Fruit fly (Drosophila melanogaster): ENCODE data around the gene Prosbeta6.

Gene Prosbeta6

dm6 chr3L:16612972-16613371 is 2.8 kb upstream of the Prosbeta6 start:
- TF ChIP-seq Hr78 (GFP tag; optimal IDR thresholded peaks at IDR 0.05), result no peak
- TF ChIP-seq brk (GFP tag; optimal IDR thresholded peaks at IDR 0.05), result no peak
- TF ChIP-seq psq (GFP tag; optimal IDR thresholded peaks at IDR 0.05), result peak; percentile 10
- TF ChIP-seq HLH106 (tag; optimal IDR thresholded peaks at IDR 0.05), result peak; percentile 26
- TF ChIP-seq sage (GFP tag; optimal IDR thresholded peaks at IDR 0.05), result peak; percentile 62
- TF ChIP-seq usp (GFP tag; optimal IDR thresholded peaks at IDR 0.05), result no peak
- TF ChIP-seq GATAd (GFP tag; optimal IDR thresholded peaks at IDR 0.05), result no peak
- TF ChIP-seq br (GFP tag; optimal IDR thresholded peaks at IDR 0.05), result peak; percentile 15
- no peak for TF ChIP-seq jim (GFP tag; optimal IDR thresholded peaks at IDR 0.05)
- no peak for TF ChIP-seq Dif (GFP tag; optimal IDR thresholded peaks at IDR 0.05; ENCODE audit: partially characterized antibody)
- TF ChIP-seq CrebA (GFP tag; optimal IDR thresholded peaks at IDR 0.05; ENCODE audit: borderline replicate concordance), result no peak
- no peak for TF ChIP-seq Mio (GFP tag; optimal IDR thresholded peaks at IDR 0.05)
- TF ChIP-seq rgr (GFP tag; optimal IDR thresholded peaks at IDR 0.05), result peak; percentile 37
- no peak for TF ChIP-seq dmrt93B (GFP tag; optimal IDR thresholded peaks at IDR 0.05)
- peak; percentile 52 for TF ChIP-seq Rel (GFP tag; optimal IDR thresholded peaks at IDR 0.05)
- peak; percentile 76 for TF ChIP-seq Rel (tag; optimal IDR thresholded peaks at IDR 0.05)
- no peak for TF ChIP-seq dsf (GFP tag; optimal IDR thresholded peaks at IDR 0.05; ENCODE audit: borderline replicate concordance)
- TF ChIP-seq woc (GFP tag; optimal IDR thresholded peaks at IDR 0.05), result no peak
- TF ChIP-seq foxo (GFP tag; optimal IDR thresholded peaks at IDR 0.05), result peak in 1 of 2 experiments; percentile 47
- TF ChIP-seq sv (GFP tag; optimal IDR thresholded peaks at IDR 0.05), result no peak
- TF ChIP-seq Hr83 (GFP tag; optimal IDR thresholded peaks at IDR 0.05; ENCODE audit: poor library complexity, severe bottlenecking), result peak; percentile 60
- no peak for TF ChIP-seq Abd-B (GFP tag; optimal IDR thresholded peaks at IDR 0.05)
- no peak for TF ChIP-seq tai (GFP tag; optimal IDR thresholded peaks at IDR 0.05)
- TF ChIP-seq CG32264 (GFP tag; optimal IDR thresholded peaks at IDR 0.05), result no peak
- peak; percentile 48 for TF ChIP-seq h (GFP tag; optimal IDR thresholded peaks at IDR 0.05)
- no peak for TF ChIP-seq Dfd (GFP tag; optimal IDR thresholded peaks at IDR 0.05)
- no peak for TF ChIP-seq CG9705 (GFP tag; optimal IDR thresholded peaks at IDR 0.05)
- peak; percentile 5 for TF ChIP-seq fru (GFP tag; optimal IDR thresholded peaks at IDR 0.05)
- TF ChIP-seq Jra (GFP tag; optimal IDR thresholded peaks at IDR 0.05), result peak; percentile 74
- TF ChIP-seq Hnf4 (GFP tag; optimal IDR thresholded peaks at IDR 0.05), result no peak

dm6 chr3L:16612152-16612551 is 1.9 kb upstream of the Prosbeta6 start, which contains the start of gene CG4101:
Gene CG4101 (plus strand): TSS chr3L:16612486.
- TF ChIP-seq Sp1 (GFP tag; optimal IDR thresholded peaks at IDR 0.05), result peak; percentile 83
- TF ChIP-seq foxo (GFP tag; optimal IDR thresholded peaks at IDR 0.05), result peak; percentile 51 to 88
- no peak for TF ChIP-seq usp (GFP tag; optimal IDR thresholded peaks at IDR 0.05)
- TF ChIP-seq Dfd (GFP tag; optimal IDR thresholded peaks at IDR 0.05), result no peak
- TF ChIP-seq Hr83 (GFP tag; optimal IDR thresholded peaks at IDR 0.05; ENCODE audit: poor library complexity, severe bottlenecking), result peak; percentile 21
- peak; percentile 13 for TF ChIP-seq Myc (optimal IDR thresholded peaks at IDR 0.05)
- no peak for TF ChIP-seq Abd-B (GFP tag; optimal IDR thresholded peaks at IDR 0.05)
- peak; percentile 92 for TF ChIP-seq Hnf4 (GFP tag; optimal IDR thresholded peaks at IDR 0.05)
- no peak for TF ChIP-seq pan (optimal IDR thresholded peaks at IDR 0.05)
- peak; percentile 89 for TF ChIP-seq Jra (GFP tag; optimal IDR thresholded peaks at IDR 0.05)
- TF ChIP-seq Vsx2 (GFP tag; optimal IDR thresholded peaks at IDR 0.05; ENCODE audit: partially characterized antibody), result no peak
- peak; percentile 85 for TF ChIP-seq HLH106 (tag; optimal IDR thresholded peaks at IDR 0.05)
- peak; percentile 77 for TF ChIP-seq dsf (GFP tag; optimal IDR thresholded peaks at IDR 0.05; ENCODE audit: borderline replicate concordance)
- TF ChIP-seq psq (GFP tag; optimal IDR thresholded peaks at IDR 0.05), result peak; percentile 74
- no peak for TF ChIP-seq Dif (GFP tag; optimal IDR thresholded peaks at IDR 0.05; ENCODE audit: partially characterized antibody)
- TF ChIP-seq Mio (GFP tag; optimal IDR thresholded peaks at IDR 0.05), result peak; percentile 6
- TF ChIP-seq h (GFP tag; optimal IDR thresholded peaks at IDR 0.05), result peak; percentile 90
- TF ChIP-seq N (GFP tag; optimal IDR thresholded peaks at IDR 0.05), result no peak
- no peak for TF ChIP-seq Rel (GFP tag; optimal IDR thresholded peaks at IDR 0.05)
- peak; percentile 61 for TF ChIP-seq Rel (tag; optimal IDR thresholded peaks at IDR 0.05)
- TF ChIP-seq OdsH (GFP tag; optimal IDR thresholded peaks at IDR 0.05), result peak; percentile 77
- TF ChIP-seq dl (GFP tag; optimal IDR thresholded peaks at IDR 0.05; ENCODE audit: insufficient read depth in 1 of 2, partially characterized antibody in 2 of 2), result no peak
- TF ChIP-seq tai (GFP tag; optimal IDR thresholded peaks at IDR 0.05), result no peak
- peak; percentile 62 for TF ChIP-seq sage (GFP tag; optimal IDR thresholded peaks at IDR 0.05)
- TF ChIP-seq ey (GFP tag; optimal IDR thresholded peaks at IDR 0.05), result peak; percentile 85
- no peak for TF ChIP-seq lola (GFP tag; optimal IDR thresholded peaks at IDR 0.05)
- TF ChIP-seq CrebA (GFP tag; optimal IDR thresholded peaks at IDR 0.05; ENCODE audit: borderline replicate concordance), result no peak
- TF ChIP-seq GATAd (GFP tag; optimal IDR thresholded peaks at IDR 0.05), result peak; percentile 77
- TF ChIP-seq CG32264 (GFP tag; optimal IDR thresholded peaks at IDR 0.05), result peak; percentile 62
- TF ChIP-seq Hr78 (GFP tag; optimal IDR thresholded peaks at IDR 0.05), result no peak
- peak; percentile 84 for TF ChIP-seq fru (GFP tag; optimal IDR thresholded peaks at IDR 0.05)
- TF ChIP-seq rgr (GFP tag; optimal IDR thresholded peaks at IDR 0.05), result peak; percentile 87
- peak; percentile 79 for TF ChIP-seq woc (GFP tag; optimal IDR thresholded peaks at IDR 0.05)
- TF ChIP-seq dmrt93B (GFP tag; optimal IDR thresholded peaks at IDR 0.05), result peak; percentile 54
- peak; percentile 82 for TF ChIP-seq sv (GFP tag; optimal IDR thresholded peaks at IDR 0.05)
- peak; percentile 75 for TF ChIP-seq CG9705 (GFP tag; optimal IDR thresholded peaks at IDR 0.05)
- peak; percentile 80 for TF ChIP-seq br (GFP tag; optimal IDR thresholded peaks at IDR 0.05)
- TF ChIP-seq brk (GFP tag; optimal IDR thresholded peaks at IDR 0.05), result peak; percentile 90
- TF ChIP-seq jim (GFP tag; optimal IDR thresholded peaks at IDR 0.05), result no peak

Measured in whole organism, wandering third instar larva.